Fruit fly (Drosophila melanogaster): ENCODE results near the gene Lsp1gamma.

The Lsp1gamma gene

DNA sequence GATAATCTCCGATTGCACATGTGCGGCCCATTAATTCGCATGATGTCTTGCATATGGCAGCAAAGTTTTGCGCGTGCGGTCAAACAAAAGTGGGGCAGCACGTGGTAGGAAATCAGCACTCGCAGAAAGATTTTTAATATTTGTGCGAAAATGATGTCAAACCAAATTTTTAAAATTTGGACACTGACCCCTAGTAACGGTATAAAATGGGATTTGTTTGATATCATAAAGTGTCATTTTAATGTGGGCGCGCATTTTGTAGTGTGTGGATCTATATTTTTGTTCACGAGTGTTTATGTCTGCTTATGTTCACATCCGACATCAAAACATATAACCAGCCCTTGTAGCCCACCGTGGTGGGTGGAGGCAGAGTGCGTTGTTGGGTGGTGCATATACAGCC is 27.8 kb downstream of the Lsp1gamma start (continued):
- TF ChIP-seq kah (GFP tag; optimal IDR thresholded peaks at IDR 0.05) (no peak), CG13296 (GFP tag; optimal IDR thresholded peaks at IDR 0.05) (no peak), Awh (GFP tag; IDR thresholded peaks at IDR 0.05) (peak; percentile 51; the same call in 1 of the 2 replicates), maf-S (GFP tag; optimal IDR thresholded peaks at IDR 0.05) (no peak), Ravus (GFP tag; IDR thresholded peaks at IDR 0.05) (no peak), CG1792 (GFP tag; optimal IDR thresholded peaks at IDR 0.05) (peak; percentile 17), gem (tag; optimal IDR thresholded peaks at IDR 0.05) (peak; percentile 7), CG18599 (GFP tag; optimal IDR thresholded peaks at IDR 0.05) (peak; percentile 68), HHEX (GFP tag; optimal IDR thresholded peaks at IDR 0.05) (peak; percentile 9), zfh2 (GFP tag; optimal IDR thresholded peaks at IDR 0.05) (no peak), CG9609 (GFP tag; optimal IDR thresholded peaks at IDR 0.05) (no peak), wor (GFP tag; IDR thresholded peaks at IDR 0.05) (0 out of 2 replicates have a peak, but pooled peaks have one; percentile 25), Kr (GFP tag; optimal IDR thresholded peaks at IDR 0.05) (no peak), bsh (GFP tag; optimal IDR thresholded peaks at IDR 0.05) (peak in 1 of 2 experiments; percentile 29), MBD-R2 (GFP tag; IDR thresholded peaks at IDR 0.05) (no peak; the same call in 1 of the 2 replicates), fd3F (GFP tag; optimal IDR thresholded peaks at IDR 0.05) (peak; percentile 50), Sry-β (GFP tag; optimal IDR thresholded peaks at IDR 0.05) (no peak), CG11504 (tag; optimal IDR thresholded peaks at IDR 0.05) (peak; percentile 55), CG10274 (GFP tag; optimal IDR thresholded peaks at IDR 0.05) (no peak), CG2712 (tag; optimal IDR thresholded peaks at IDR 0.05) (peak; percentile 31), CG10366 (GFP tag; IDR thresholded peaks at IDR 0.05) (no peak), pnt (GFP tag; optimal IDR thresholded peaks at IDR 0.05) (no peak), CG2889 (GFP tag; IDR thresholded peaks at IDR 0.05) (0 out of 3 replicates have a peak, but pooled peaks have one; percentile 35), CG32532 (GFP tag; IDR thresholded peaks at IDR 0.05) (peak; percentile 71; the same call in 1 of the 2 replicates), Antp (GFP tag; optimal IDR thresholded peaks at IDR 0.05) (peak; percentile 24), CG12236 (GFP tag; optimal IDR thresholded peaks at IDR 0.05) (no peak), p53 (GFP tag; optimal IDR thresholded peaks at IDR 0.05) (no peak), CG1233 (GFP tag; optimal IDR thresholded peaks at IDR 0.05) (peak; percentile 26), pho (GFP tag; optimal IDR thresholded peaks at IDR 0.05) (no peak), PHDP (tag; optimal IDR thresholded peaks at IDR 0.05) (peak; percentile 55), Pdp1 (GFP tag; optimal IDR thresholded peaks at IDR 0.05) (peak; percentile 16 to 30), Mad (GFP tag; optimal IDR thresholded peaks at IDR 0.05) (no peak), CG31441 (GFP tag; IDR thresholded peaks at IDR 0.05) (0 out of 2 replicates have a peak, but pooled peaks have one; percentile 32), C15 (GFP tag; IDR thresholded peaks at IDR 0.05) (no peak), CG13424 (tag; optimal IDR thresholded peaks at IDR 0.05) (peak; percentile 18), CG14441 (GFP tag; IDR thresholded peaks at IDR 0.05) (peak; percentile 74; the same call in 1 of the 2 replicates), al (GFP tag; IDR thresholded peaks at IDR 0.05) (peak; percentile 58; the same call in 1 of the 2 replicates), CG8944 (GFP tag; optimal IDR thresholded peaks at IDR 0.05) (peak; percentile 26), prd (optimal IDR thresholded peaks at IDR 0.05) (no peak), prd (GFP tag; IDR thresholded peaks at IDR 0.05) (no peak; the same call in 1 of the 3 replicates), br (optimal IDR thresholded peaks at IDR 0.05) (no peak), CG12769 (tag; optimal IDR thresholded peaks at IDR 0.05) (peak; percentile 51), HmgZ (tag; optimal IDR thresholded peaks at IDR 0.05) (no peak), CG15479 (GFP tag; optimal IDR thresholded peaks at IDR 0.05) (no peak), slp2 (GFP tag; optimal IDR thresholded peaks at IDR 0.05) (no peak), Usf (GFP tag; optimal IDR thresholded peaks at IDR 0.05) (no peak), CG4360 (GFP tag; IDR thresholded peaks at IDR 0.05) (no peak), Atf-2 (GFP tag; optimal IDR thresholded peaks at IDR 0.05) (no peak), CG8388 (GFP tag; optimal IDR thresholded peaks at IDR 0.05) (no peak), CG12391 (tag; optimal IDR thresholded peaks at IDR 0.05) (peak; percentile 24), Asciz (GFP tag; optimal IDR thresholded peaks at IDR 0.05) (no peak)

Measured in whole organism, embryonic.